Worm (Caenorhabditis elegans) whole organism, L4/young adult: ENCODE data around the gene wht-5.

Experiments used
- W03F9.2 ChIP-seq: fragments of 150-350 bp; optimal IDR thresholded peaks from 2 replicates; lab custom pipeline; 2014; ENCODE audit warnings: missing biosample characterization, missing genetic modification characterization
- dao-5 ChIP-seq: sonication (generic microtip); optimal IDR thresholded peaks from 2 replicates; lab custom pipeline; 2016; ENCODE audit warnings: missing genotype, missing genetic modification characterization, moderate library complexity, missing compliant biosample characterization
- him-1 ChIP-seq: sonication (generic microtip); optimal IDR thresholded peaks from 2 replicates; lab custom pipeline; 2016; ENCODE audit warnings: missing genotype, missing genetic modification reagents, missing genetic modification characterization, missing compliant biosample characterization

DNA sequence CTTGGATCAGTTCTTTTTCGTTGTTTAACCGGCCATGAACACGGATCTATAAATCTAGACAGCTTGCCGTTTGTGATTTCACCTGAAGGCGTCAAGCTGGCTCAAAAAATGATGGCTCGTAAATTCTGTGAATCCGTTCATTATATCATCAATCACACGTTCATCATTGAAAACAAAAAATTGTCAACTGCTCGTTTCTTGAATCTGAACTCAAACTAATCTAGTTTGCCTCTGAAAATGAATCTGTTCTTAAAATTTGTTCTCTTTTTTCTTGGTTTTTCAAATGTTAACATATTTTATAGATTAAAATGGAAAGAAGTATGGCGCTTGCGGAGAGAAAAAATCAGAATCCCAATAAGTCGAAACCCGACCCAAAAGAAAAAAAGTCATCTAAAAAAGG, 46.6 kb upstream of the wht-5 start, which contains the start of gene C42C1.8:
- no peak for TF ChIP-seq W03F9.2 (tag; lab: Kevin White, UChicago)
- TF ChIP-seq dao-5, result no peak
- no peak for TF ChIP-seq him-1
